Fruit fly (Drosophila melanogaster): ENCODE measurements around the gene Tomosyn.

- TF ChIP-seq psq (optimal IDR thresholded peaks at IDR 0.05) (no peak), Sin3A (optimal IDR thresholded peaks at IDR 0.05) (no peak), h (optimal IDR thresholded peaks at IDR 0.05) (no peak), Myc (optimal IDR thresholded peaks at IDR 0.05) (no peak), ttk (optimal IDR thresholded peaks at IDR 0.05) (no peak)
Observed at dm6 chrX:12633204-12633603, 1.8 kb downstream of the Tomosyn start.

Data from Kc167 (cell line).